Fruit fly (Drosophila melanogaster): ENCODE measurements around the gene CG7655.

- TF ChIP-seq psq (optimal IDR thresholded peaks at IDR 0.05) (no peak), ttk (optimal IDR thresholded peaks at IDR 0.05) (no peak), h (optimal IDR thresholded peaks at IDR 0.05) (no peak), Myc (optimal IDR thresholded peaks at IDR 0.05) (no peak), Sin3A (optimal IDR thresholded peaks at IDR 0.05) (no peak), insv (optimal IDR thresholded peaks at IDR 0.05) (no peak)
Observed at dm6 chr3R:17682244-17682773, at the start of gene CG7655, which contains the start of gene alt.
